Worm (Caenorhabditis elegans) whole organism, young adult: ENCODE results near the gene F53E2.2.

Source experiments
- B0336.3 ChIP-seq: fragments of 200-800 bp; sonication (Bioruptor generic); IDR thresholded peaks from 2 replicates; pipeline ENCODE4 v1.3.6; 2022; ENCODE audit warnings: missing genetic modification characterization, missing compliant biosample characterization
- C17E4.6 ChIP-seq: fragments of 200-800 bp; sonication (Bioruptor generic); IDR thresholded peaks from 2 replicates; pipeline ENCODE4 v1.3.6; 2022; ENCODE audit warnings: missing genetic modification reagents, missing genetic modification characterization, missing compliant biosample characterization
- D2030.7 ChIP-seq: fragments of 200-800 bp; sonication (Bioruptor generic); IDR thresholded peaks from 2 replicates; pipeline ENCODE4 v1.3.6; 2022; ENCODE audit warnings: missing genetic modification reagents, missing genetic modification characterization, missing compliant biosample characterization
- F23B12.7 ChIP-seq: sonication (generic microtip); optimal IDR thresholded peaks from 2 replicates; lab custom pipeline; 2017; ENCODE audit warnings: missing genetic modification characterization, mild to moderate bottlenecking, missing compliant biosample characterization, antibody characterized with exemption, moderate library complexity; ENCODE audit not compliant: insufficient read depth
- F33H1.4 ChIP-seq: fragments of 200-800 bp; sonication (Bioruptor generic); IDR thresholded peaks from 2 replicates; pipeline ENCODE4 v1.3.6; 2022; ENCODE audit warnings: missing genetic modification reagents, missing genetic modification characterization, missing compliant biosample characterization
- F37B4.10 ChIP-seq: fragments of 200-800 bp; sonication (Bioruptor generic); IDR thresholded peaks from 2 replicates; pipeline ENCODE4 v1.3.6; 2022; ENCODE audit warnings: missing genetic modification characterization, missing compliant biosample characterization
- F55B11.4 ChIP-seq: sonication (generic microtip); optimal IDR thresholded peaks from 2 replicates; lab custom pipeline; 2016; ENCODE audit warnings: missing compliant biosample characterization, missing genetic modification characterization, borderline replicate concordance; ENCODE audit not compliant: insufficient read depth
- T26A5.8 ChIP-seq: sonication (generic microtip); optimal IDR thresholded peaks from 2 replicates; lab custom pipeline; 2016; ENCODE audit warnings: missing genetic modification characterization, missing compliant biosample characterization
- Y53G8AR.9 ChIP-seq: fragments of 200-800 bp; sonication (Bioruptor generic); conservative IDR thresholded peaks from 2 replicates; pipeline ENCODE4 v1.3.6; 2022; ENCODE audit warnings: missing genetic modification reagents, missing genetic modification characterization, missing compliant biosample characterization
- Y56A3A.18 ChIP-seq: fragments of 200-800 bp; sonication (Bioruptor generic); IDR thresholded peaks from 2 replicates; pipeline ENCODE4 v1.3.6; 2022; ENCODE audit warnings: missing genetic modification reagents, missing genetic modification characterization, missing compliant biosample characterization
- Y67H2A.10 ChIP-seq: fragments of 200-800 bp; sonication (Bioruptor generic); conservative IDR thresholded peaks from 2 replicates; pipeline ENCODE4 v1.3.6; 2022; ENCODE audit warnings: missing genetic modification reagents, missing genetic modification characterization, missing compliant biosample characterization
- ZK185.1 ChIP-seq: sonication (generic microtip); optimal IDR thresholded peaks from 2 replicates; lab custom pipeline; 2016; ENCODE audit warnings: mild to moderate bottlenecking, missing genetic modification characterization, missing compliant biosample characterization; ENCODE audit not compliant: poor library complexity, severe bottlenecking
- akir-1 ChIP-seq: fragments of 200-800 bp; sonication (Bioruptor generic); optimal IDR thresholded peaks from 2 replicates; lab custom pipeline; 2018; ENCODE audit warnings: mild to moderate bottlenecking, missing genetic modification characterization, moderate library complexity, missing compliant biosample characterization
- aptf-2 ChIP-seq: fragments of 200-800 bp; sonication (Bioruptor generic); conservative IDR thresholded peaks from 2 replicates; pipeline ENCODE4 v1.3.6; 2022; ENCODE audit warnings: missing genetic modification reagents, missing genetic modification characterization, missing compliant biosample characterization
- athp-1 ChIP-seq: sonication (generic microtip); optimal IDR thresholded peaks from 2 replicates; lab custom pipeline; 2017; ENCODE audit warnings: mild to moderate bottlenecking, missing genetic modification characterization, missing compliant biosample characterization
- ceh-58 ChIP-seq: fragments of 200-800 bp; sonication (Bioruptor generic); IDR thresholded peaks from 2 replicates; pipeline ENCODE4 v1.3.6; 2022; ENCODE audit warnings: missing genetic modification characterization, missing compliant biosample characterization
- die-1 ChIP-seq: sonication (generic microtip); optimal IDR thresholded peaks from 2 replicates; lab custom pipeline; 2016; ENCODE audit warnings: missing genotype, mild to moderate bottlenecking, missing genetic modification characterization, missing compliant biosample characterization
- dpff-1 ChIP-seq: sonication (generic microtip); optimal IDR thresholded peaks from 2 replicates; lab custom pipeline; 2017; ENCODE audit warnings: mild to moderate bottlenecking, missing genetic modification characterization, missing compliant biosample characterization
- dpl-1 ChIP-seq: fragments of 150-350 bp; optimal IDR thresholded peaks from 2 replicates; lab custom pipeline; 2014; ENCODE audit warnings: missing biosample characterization, missing genetic modification reagents, missing genetic modification characterization
- efl-1 ChIP-seq: fragments of 150-350 bp; optimal IDR thresholded peaks from 2 replicates; lab custom pipeline; 2014; ENCODE audit warnings: missing biosample characterization, missing genetic modification reagents, missing genetic modification characterization
- egl-44 ChIP-seq: fragments of 200-800 bp; sonication (Bioruptor generic); IDR thresholded peaks from 2 replicates; pipeline ENCODE4 v1.3.6; 2022; ENCODE audit warnings: missing genetic modification reagents, missing genetic modification characterization, missing compliant biosample characterization
- ekl-4 ChIP-seq: fragments of 200-800 bp; sonication (Bioruptor generic); IDR thresholded peaks from 2 replicates; pipeline ENCODE4 v1.3.6; 2022; ENCODE audit warnings: missing genetic modification reagents, missing genetic modification characterization, missing compliant biosample characterization
- fkh-3 ChIP-seq: sonication (generic microtip); optimal IDR thresholded peaks from 2 replicates; lab custom pipeline; 2016; ENCODE audit warnings: mild to moderate bottlenecking, missing genetic modification characterization, missing compliant biosample characterization
- gei-17 ChIP-seq: fragments of 200-800 bp; sonication (Bioruptor generic); optimal IDR thresholded peaks from 2 replicates; lab custom pipeline; 2018; ENCODE audit warnings: mild to moderate bottlenecking, missing genetic modification characterization, missing compliant biosample characterization
- hmg-1.2 ChIP-seq: fragments of 200-800 bp; sonication (Bioruptor generic); IDR thresholded peaks from 2 replicates; pipeline ENCODE4 v1.3.6; 2022; ENCODE audit warnings: missing genetic modification reagents, missing genetic modification characterization, missing compliant biosample characterization
- let-526 ChIP-seq: fragments of 200-800 bp; sonication (Bioruptor generic); IDR thresholded peaks from 2 replicates; pipeline ENCODE4 v1.3.6; 2022; ENCODE audit warnings: missing genetic modification reagents, missing genetic modification characterization, missing compliant biosample characterization
- madf-10 ChIP-seq: sonication (generic microtip); optimal IDR thresholded peaks from 2 replicates; lab custom pipeline; 2016; ENCODE audit warnings: mild to moderate bottlenecking, missing genetic modification characterization, missing compliant biosample characterization
- madf-3 ChIP-seq: fragments of 200-800 bp; sonication (Bioruptor generic); IDR thresholded peaks from 2 replicates; pipeline ENCODE4 v1.3.6; 2022; ENCODE audit warnings: missing genetic modification reagents, missing genetic modification characterization, missing compliant biosample characterization
- mcd-1 ChIP-seq: fragments of 200-800 bp; sonication (Bioruptor generic); IDR thresholded peaks from 2 replicates; pipeline ENCODE4 v1.3.6; 2022; ENCODE audit warnings: missing genetic modification reagents, missing genetic modification characterization, missing compliant biosample characterization
- mel-28 ChIP-seq: sonication (generic microtip); optimal IDR thresholded peaks from 2 replicates; lab custom pipeline; 2016; ENCODE audit warnings: borderline replicate concordance, mild to moderate bottlenecking, missing genetic modification characterization, missing compliant biosample characterization
- mes-4 ChIP-seq: sonication (generic microtip); optimal IDR thresholded peaks from 2 replicates; lab custom pipeline; 2016; ENCODE audit warnings: missing genotype, missing genetic modification characterization, missing compliant biosample characterization
- nhr-90 ChIP-seq: sonication (generic microtip); optimal IDR thresholded peaks from 2 replicates; lab custom pipeline; 2016; ENCODE audit warnings: missing genotype, mild to moderate bottlenecking, missing genetic modification characterization, missing compliant biosample characterization
- pbrm-1 ChIP-seq: fragments of 200-800 bp; sonication (Bioruptor generic); IDR thresholded peaks from 2 replicates; pipeline ENCODE4 v1.3.6; 2022; ENCODE audit warnings: missing genetic modification reagents, missing genetic modification characterization, missing compliant biosample characterization
- rcor-1 ChIP-seq: fragments of 200-800 bp; sonication (Bioruptor generic); IDR thresholded peaks from 2 replicates; pipeline ENCODE4 v1.3.6; 2022; ENCODE audit warnings: missing genetic modification reagents, missing genetic modification characterization, missing compliant biosample characterization
- rpc-1 ChIP-seq, 2 experiments: fragments of 150-350 bp in 1 of 2; sonication (generic microtip) in 1 of 2; optimal IDR thresholded peaks; 2 replicates each; lab custom pipeline; 2014 to 2018; ENCODE audit warnings: missing biosample characterization in 1 of 2, missing genetic modification characterization in 1 of 2, missing genetic modification reagents in 1 of 2, missing genotype in 1 of 2
- sdz-38 ChIP-seq: sonication (generic microtip); optimal IDR thresholded peaks from 2 replicates; lab custom pipeline; 2016; ENCODE audit warnings: missing genotype, missing genetic modification characterization, missing compliant biosample characterization
- somi-1 ChIP-seq: fragments of 200-800 bp; sonication (Bioruptor generic); optimal IDR thresholded peaks from 2 replicates; lab custom pipeline; 2018; ENCODE audit warnings: mild to moderate bottlenecking, missing genetic modification characterization, missing compliant biosample characterization
- sptf-2 ChIP-seq: fragments of 200-800 bp; sonication (Bioruptor generic); optimal IDR thresholded peaks from 2 replicates; lab custom pipeline; 2018; ENCODE audit warnings: mild to moderate bottlenecking, missing genetic modification characterization, missing compliant biosample characterization
- tbp1 ChIP-seq: fragments of 200-800 bp; sonication (Bioruptor generic); optimal IDR thresholded peaks from 2 replicates; lab custom pipeline; 2018; ENCODE audit warnings: mild to moderate bottlenecking, missing genetic modification characterization, missing compliant biosample characterization
- tlf-1 ChIP-seq: fragments of 200-800 bp; sonication (Bioruptor generic); optimal IDR thresholded peaks from 2 replicates; lab custom pipeline; 2018; ENCODE audit warnings: mild to moderate bottlenecking, missing genetic modification characterization, missing compliant biosample characterization
- ztf-3 ChIP-seq: fragments of 200-800 bp; sonication (Bioruptor generic); optimal IDR thresholded peaks from 2 replicates; lab custom pipeline; 2018; ENCODE audit warnings: mild to moderate bottlenecking, missing genetic modification characterization, missing compliant biosample characterization
- ztf-6 ChIP-seq: fragments of 200-800 bp; sonication (Bioruptor generic); IDR thresholded peaks from 2 replicates; pipeline ENCODE4 v1.3.6; 2022; ENCODE audit warnings: missing genetic modification reagents, missing genetic modification characterization, missing compliant biosample characterization

The F53E2.2 gene

ce11 chrV:1494469-1494868 is 19.6 kb downstream of the F53E2.2 start, which contains the start of gene spig-7:
Gene spig-7, plus strand, starts transcription at chrV:1494769.
- TF ChIP-seq F37B4.10 (GFP tag; lab: Robert Waterston, UW) (no peak), B0336.3 (GFP tag; lab: Robert Waterston, UW) (no peak)

DNA sequence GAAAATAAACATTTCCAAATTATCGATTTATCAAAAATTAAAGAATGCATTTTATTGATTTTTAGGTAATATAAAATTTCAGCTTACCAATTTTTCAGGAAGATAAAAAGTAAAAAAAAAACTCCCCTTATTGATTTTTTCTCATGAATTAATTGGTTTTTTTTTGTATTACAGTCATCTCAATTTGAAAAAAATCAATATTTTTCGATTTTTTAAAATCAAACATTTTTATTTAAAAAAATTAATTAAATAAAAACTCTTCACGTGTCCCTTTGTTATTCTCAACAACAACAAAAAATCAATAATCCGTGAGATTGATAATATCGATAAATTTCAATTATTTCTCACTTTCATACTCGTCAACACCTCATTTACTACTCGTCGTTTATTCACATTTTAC is 20.4 kb downstream of the F53E2.2 start, which contains the start of gene C38C3.3:
C38C3.3 (plus strand) TSS at position 301 of the 400 bp plus-strand sequence.
- TF ChIP-seq tlf-1 (no peak), tbp1 (GFP tag; lab: Kevin White, UChicago) (no peak), efl-1 (no peak), madf-10 (no peak), F55B11.4 (no peak), somi-1 (GFP tag; lab: Kevin White, UChicago) (no peak), dpff-1 (tag; lab: Kevin White, UChicago) (no peak), mcd-1 (GFP tag; lab: Robert Waterston, UW) (no peak), ekl-4 (GFP tag; lab: Robert Waterston, UW) (no peak), F23B12.7 (tag; lab: Kevin White, UChicago) (no peak), aptf-2 (GFP tag; lab: Robert Waterston, UW) (no peak), ztf-3 (GFP tag; lab: Kevin White, UChicago) (no peak), pbrm-1 (no peak), rpc-1 (optimal IDR thresholded peaks at IDR 0.05; lab: Kevin White, UChicago) (no peak), rpc-1 (tag; optimal IDR thresholded peaks at IDR 0.05; lab: Kevin White, UChicago) (no peak)

- no peak for TF ChIP-seq ztf-6 (GFP tag; lab: Robert Waterston, UW)
- no peak for TF ChIP-seq hmg-1.2
- no peak for TF ChIP-seq dpl-1 (GFP tag; lab: Kevin White, UChicago)
- TF ChIP-seq nhr-90 (tag; lab: Kevin White, UChicago), result no peak
- TF ChIP-seq rcor-1 (GFP tag; lab: Robert Waterston, UW), result no peak
- no peak for TF ChIP-seq athp-1 (tag; lab: Kevin White, UChicago)
- no peak for TF ChIP-seq F33H1.4 (GFP tag; lab: Robert Waterston, UW)
- TF ChIP-seq sptf-2 (GFP tag; lab: Kevin White, UChicago), result no peak
- no peak for TF ChIP-seq sdz-38 (tag; lab: Kevin White, UChicago)
- no peak for TF ChIP-seq mel-28 (tag; lab: Kevin White, UChicago)
- TF ChIP-seq ZK185.1 (tag; lab: Kevin White, UChicago), result no peak
- TF ChIP-seq F37B4.10 (GFP tag; lab: Robert Waterston, UW), result no peak
- no peak for TF ChIP-seq egl-44 (GFP tag; lab: Robert Waterston, UW)
Measured at ce11 chrV:1495752-1496151, 20.9 kb downstream of the F53E2.2 start.

- TF ChIP-seq madf-10, result no peak
- no peak for TF ChIP-seq let-526 (GFP tag; lab: Robert Waterston, UW)
Measured at ce11 chrV:1499140-1499539, 24.3 kb downstream of the F53E2.2 start, which contains the start of gene sru-27. Gene sru-27, plus strand, starts transcription at chrV:1499440.

- TF ChIP-seq F33H1.4 (GFP tag; lab: Robert Waterston, UW), result no peak
- no peak for TF ChIP-seq Y53G8AR.9 (GFP tag; lab: Robert Waterston, UW)
- TF ChIP-seq C17E4.6 (GFP tag; lab: Robert Waterston, UW), result no peak
- no peak for TF ChIP-seq die-1 (tag; lab: Kevin White, UChicago)
- no peak for TF ChIP-seq madf-3
- no peak for TF ChIP-seq D2030.7 (GFP tag; lab: Robert Waterston, UW)
- no peak for TF ChIP-seq fkh-3 (tag; lab: Kevin White, UChicago)
- TF ChIP-seq Y67H2A.10 (GFP tag; lab: Robert Waterston, UW), result no peak
- TF ChIP-seq gei-17 (GFP tag; lab: Kevin White, UChicago), result no peak
- TF ChIP-seq mes-4 (tag; lab: Kevin White, UChicago), result no peak
- no peak for TF ChIP-seq Y56A3A.18
- TF ChIP-seq ekl-4 (GFP tag; lab: Robert Waterston, UW), result no peak
- no peak for TF ChIP-seq ceh-58 (GFP tag; lab: Robert Waterston, UW)
- no peak for TF ChIP-seq T26A5.8 (tag; lab: Kevin White, UChicago)
- TF ChIP-seq akir-1 (GFP tag; lab: Kevin White, UChicago), result no peak
Measured at ce11 chrV:1505995-1506394, 31.1 kb downstream of the F53E2.2 start, which contains the start of gene sru-28. Gene sru-28, plus strand, starts transcription at chrV:1506295.
